Fruit fly (Drosophila melanogaster): ENCODE data around the gene bchs.

DNA sequence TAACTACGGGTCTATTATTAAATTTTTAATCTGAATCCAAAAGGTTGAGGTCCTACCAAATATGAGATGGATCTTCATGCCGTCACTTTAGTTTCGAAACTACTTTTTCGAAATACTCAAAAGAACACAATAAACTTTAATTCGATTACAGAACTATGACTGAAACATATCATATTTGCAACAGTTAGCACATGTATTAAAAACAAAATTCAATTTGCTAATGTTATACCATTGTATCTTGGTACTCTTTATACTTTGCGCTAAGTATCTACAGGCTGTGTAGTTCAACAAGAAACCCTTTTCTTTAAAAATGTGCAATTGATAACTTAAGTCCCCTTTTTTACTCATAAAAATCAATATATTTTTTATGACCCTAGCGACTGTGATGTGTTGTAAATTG lies 22.3 kb upstream of the bchs start, which contains the start of the genes Sfp26Ac and CG43185:
- no peak for TF ChIP-seq hkb (optimal IDR thresholded peaks at IDR 0.05)
- TF ChIP-seq hkb (GFP tag; IDR thresholded peaks at IDR 0.05) = no peak
- TF ChIP-seq gem (tag; optimal IDR thresholded peaks at IDR 0.05) = no peak
